Fruit fly (Drosophila melanogaster): Measurements from ENCODE around the gene Gbs-70E.

DNA sequence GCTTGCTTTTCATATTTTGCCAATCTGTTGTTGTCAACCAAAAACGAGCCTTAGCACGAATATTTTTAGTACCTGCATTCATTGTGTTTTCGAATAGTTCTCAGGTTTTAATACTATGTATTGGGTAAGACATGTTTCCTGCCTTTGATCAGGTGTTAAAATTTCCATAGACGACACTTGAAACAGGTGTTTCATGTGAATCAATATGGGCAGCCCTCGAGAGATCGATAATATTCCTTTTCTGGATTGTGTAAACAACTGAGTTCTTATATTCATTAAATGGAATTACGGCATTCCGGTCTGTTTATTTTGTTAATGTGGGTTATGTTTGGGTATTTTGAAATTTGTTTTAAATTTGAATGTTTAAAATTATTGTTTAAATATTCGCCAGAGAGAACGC is 1.6 kb downstream of the Gbs-70E start:
- no peak for TF ChIP-seq woc (GFP tag; optimal IDR thresholded peaks at IDR 0.05)
- no peak for TF ChIP-seq h (GFP tag; optimal IDR thresholded peaks at IDR 0.05)
- TF ChIP-seq sv (GFP tag; optimal IDR thresholded peaks at IDR 0.05) = no peak
- no peak for TF ChIP-seq psq (GFP tag; optimal IDR thresholded peaks at IDR 0.05)
- no peak for TF ChIP-seq usp (GFP tag; optimal IDR thresholded peaks at IDR 0.05)
- no peak for TF ChIP-seq pan (optimal IDR thresholded peaks at IDR 0.05)
- TF ChIP-seq GATAd (GFP tag; optimal IDR thresholded peaks at IDR 0.05) = no peak
- TF ChIP-seq OdsH (GFP tag; optimal IDR thresholded peaks at IDR 0.05) = no peak
- no peak for TF ChIP-seq HLH106 (tag; optimal IDR thresholded peaks at IDR 0.05)
- TF ChIP-seq Dif (GFP tag; optimal IDR thresholded peaks at IDR 0.05; ENCODE audit: partially characterized antibody) = no peak
- TF ChIP-seq br (GFP tag; optimal IDR thresholded peaks at IDR 0.05) = no peak
- no peak for TF ChIP-seq Hr78 (GFP tag; optimal IDR thresholded peaks at IDR 0.05)

Data from whole organism, wandering third instar larva.